Fruit fly (Drosophila melanogaster) whole organism, embryonic: ENCODE data around the gene Gnf1.

ENCODE experiments used
- Adf1 ChIP-seq: fragments of 200-800 bp; sonication (Bioruptor generic); IDR thresholded peaks from 2 replicates; pipeline ENCODE4 v1.3.6; 2022; ENCODE audit warnings: missing biosample characterization, missing genetic modification characterization
- Antp ChIP-seq: fragments of 200-800 bp; sonication (Bioruptor generic); optimal IDR thresholded peaks from 3 replicates; lab custom pipeline; 2016; ENCODE audit warnings: missing biosample characterization, missing genetic modification characterization
- Awh ChIP-seq: fragments of 200-800 bp; sonication (Bioruptor generic); IDR thresholded peaks from 2 replicates; pipeline ENCODE4, ENCODE4 v1.3.6; 2022; ENCODE audit warnings: missing biosample characterization, missing genetic modification characterization
- BtbVII ChIP-seq: fragments of 200-800 bp; sonication (Bioruptor generic); optimal IDR thresholded peaks from 3 replicates; lab custom pipeline; 2017; ENCODE audit warnings: missing biosample characterization, mild to moderate bottlenecking, missing genetic modification characterization
- CG10147 ChIP-seq: fragments of 200-800 bp; sonication (Bioruptor generic); optimal IDR thresholded peaks from 2 replicates; lab custom pipeline; 2019; ENCODE audit warnings: missing biosample characterization, mild to moderate bottlenecking, missing genetic modification characterization, moderate library complexity
- CG10462 ChIP-seq: fragments of 200-800 bp; sonication (Bioruptor generic); optimal IDR thresholded peaks from 2 replicates; lab custom pipeline; 2016; ENCODE audit warnings: missing biosample characterization, missing genetic modification characterization
- CG10654 ChIP-seq: fragments of 200-800 bp; sonication (Bioruptor generic); optimal IDR thresholded peaks from 2 replicates; lab custom pipeline; 2016; ENCODE audit warnings: missing biosample characterization, missing genetic modification characterization
- CG12769 ChIP-seq: fragments of 200-800 bp; sonication (Bioruptor generic); optimal IDR thresholded peaks from 2 replicates; lab custom pipeline; 2019; ENCODE audit warnings: missing biosample characterization, mild to moderate bottlenecking, missing genetic modification characterization, moderate library complexity
- CG13296 ChIP-seq: fragments of 200-800 bp; sonication (Bioruptor generic); optimal IDR thresholded peaks from 3 replicates; lab custom pipeline; 2018; ENCODE audit warnings: missing biosample characterization, mild to moderate bottlenecking, missing genetic modification characterization
- CG13624 ChIP-seq: fragments of 200-800 bp; sonication (Bioruptor generic); optimal IDR thresholded peaks from 2 replicates; lab custom pipeline; 2016; ENCODE audit warnings: missing biosample characterization, missing genetic modification characterization
- CG16813 ChIP-seq: fragments of 200-800 bp; sonication (Bioruptor generic); IDR thresholded peaks from 3 replicates; pipeline ENCODE4 v1.3.6; 2022; ENCODE audit warnings: missing biosample characterization, missing genetic modification characterization; ENCODE audit not compliant: partially characterized antibody
- CG16863 ChIP-seq: fragments of 200-800 bp; sonication (Bioruptor generic); optimal IDR thresholded peaks from 3 replicates; lab custom pipeline; 2016; ENCODE audit warnings: missing biosample characterization, missing genetic modification characterization
- CG17359 ChIP-seq: fragments of 200-800 bp; sonication (Bioruptor generic); optimal IDR thresholded peaks from 3 replicates; lab custom pipeline; 2018; ENCODE audit warnings: missing biosample characterization, mild to moderate bottlenecking, missing genetic modification characterization, moderate library complexity
- CG17829 ChIP-seq: fragments of 200-800 bp; optimal IDR thresholded peaks from 2 replicates; lab custom pipeline; 2019; ENCODE audit warnings: missing biosample characterization, mild to moderate bottlenecking, missing genetic modification characterization, moderate library complexity
- CG18476 ChIP-seq: fragments of 200-800 bp; sonication (Bioruptor generic); optimal IDR thresholded peaks from 2 replicates; lab custom pipeline; 2016; ENCODE audit warnings: missing biosample characterization, mild to moderate bottlenecking, missing genetic modification characterization
- CG2202 ChIP-seq: fragments of 200-800 bp; sonication (Bioruptor generic); optimal IDR thresholded peaks from 2 replicates; lab custom pipeline; 2018; ENCODE audit warnings: missing biosample characterization, mild to moderate bottlenecking, missing genetic modification characterization
- CG30403 ChIP-seq: fragments of 200-800 bp; sonication (Bioruptor generic); optimal IDR thresholded peaks from 3 replicates; lab custom pipeline; 2016; ENCODE audit warnings: missing biosample characterization, missing genetic modification characterization
- CG32767 ChIP-seq: fragments of 200-800 bp; sonication (Bioruptor generic); IDR thresholded peaks from 2 replicates; pipeline ENCODE4 v1.3.6; 2022; ENCODE audit warnings: missing biosample characterization, missing genetic modification characterization
- CG34224 ChIP-seq: fragments of 200-800 bp; sonication (Bioruptor generic); IDR thresholded peaks from 3 replicates; pipeline ENCODE4 v1.3.6; 2022; ENCODE audit warnings: missing biosample characterization, missing genetic modification characterization; ENCODE audit not compliant: partially characterized antibody
- CG6254 ChIP-seq: fragments of 200-800 bp; sonication (Bioruptor generic); optimal IDR thresholded peaks from 3 replicates; lab custom pipeline; 2017; ENCODE audit warnings: mild to moderate bottlenecking, missing biosample characterization, missing genetic modification reagents, missing genetic modification characterization
- CG6654 ChIP-seq: fragments of 200-800 bp; sonication (Bioruptor generic); optimal IDR thresholded peaks from 2 replicates; lab custom pipeline; 2017; ENCODE audit warnings: missing biosample characterization, mild to moderate bottlenecking, missing genetic modification characterization
- CG7556 ChIP-seq: fragments of 200-800 bp; sonication (Bioruptor generic); optimal IDR thresholded peaks from 2 replicates; lab custom pipeline; 2017; ENCODE audit warnings: missing biosample characterization, mild to moderate bottlenecking, missing genetic modification characterization
- CG8924 ChIP-seq: fragments of 200-800 bp; optimal IDR thresholded peaks from 3 replicates; lab custom pipeline; 2019; ENCODE audit warnings: missing biosample characterization, mild to moderate bottlenecking, missing genetic modification characterization, moderate library complexity
- Dip2 ChIP-seq: fragments of 200-800 bp; sonication (Bioruptor generic); IDR thresholded peaks from 2 replicates; pipeline ENCODE4 v1.3.6; 2022; ENCODE audit warnings: missing biosample characterization, missing genetic modification characterization
- Dll ChIP-seq: fragments of 200-800 bp; sonication (Bioruptor generic); IDR thresholded peaks from 4 replicates; pipeline ENCODE4 v1.3.6; 2022; ENCODE audit warnings: missing biosample characterization, missing genetic modification characterization; ENCODE audit not compliant: partially characterized antibody
- Doc2 ChIP-seq: fragments of 200-800 bp; sonication (Bioruptor generic); IDR thresholded peaks from 2 replicates; pipeline ENCODE4 v1.3.6; 2022; ENCODE audit warnings: missing biosample characterization, missing genetic modification characterization
- E2f1 ChIP-seq: fragments of 200-800 bp; sonication (Bioruptor generic); IDR thresholded peaks from 2 replicates; pipeline ENCODE4 v1.3.6; 2022; ENCODE audit warnings: missing biosample characterization, missing genetic modification characterization
- Gsc ChIP-seq: fragments of 200-800 bp; sonication (Bioruptor generic); IDR thresholded peaks from 2 replicates; pipeline ENCODE4 v1.3.6; 2022; ENCODE audit warnings: missing biosample characterization, missing genetic modification characterization
- H2.0 ChIP-seq: fragments of 200-800 bp; sonication (Bioruptor generic); IDR thresholded peaks from 2 replicates; pipeline ENCODE4 v1.3.6; 2022; ENCODE audit warnings: missing biosample characterization, missing genetic modification characterization
- Hmr ChIP-seq: fragments of 200-800 bp; sonication (Bioruptor generic); optimal IDR thresholded peaks from 3 replicates; lab custom pipeline; 2017; ENCODE audit warnings: mild to moderate bottlenecking, missing biosample characterization, missing genetic modification reagents, missing genetic modification characterization
- Mrtf ChIP-seq: fragments of 200-800 bp; sonication (Bioruptor generic); IDR thresholded peaks from 3 replicates; pipeline ENCODE4 v1.3.6; 2022; ENCODE audit warnings: missing biosample characterization, missing genetic modification characterization
- Sox102F ChIP-seq: fragments of 200-800 bp; sonication (Bioruptor generic); optimal IDR thresholded peaks from 2 replicates; lab custom pipeline; 2018; ENCODE audit warnings: missing biosample characterization, mild to moderate bottlenecking, missing genetic modification characterization, moderate library complexity
- ab ChIP-seq: fragments of 200-800 bp; sonication (Bioruptor generic); optimal IDR thresholded peaks from 2 replicates; lab custom pipeline; 2016; ENCODE audit warnings: missing biosample characterization, missing genetic modification characterization
- aop ChIP-seq: fragments of 200-800 bp; sonication (Bioruptor generic); IDR thresholded peaks from 2 replicates; pipeline ENCODE4 v1.3.6; 2022; ENCODE audit warnings: missing biosample characterization, missing genetic modification characterization
- ase ChIP-seq: fragments of 200-800 bp; sonication (Bioruptor generic); IDR thresholded peaks from 3 replicates; pipeline ENCODE4 v1.3.6; 2022; ENCODE audit warnings: missing biosample characterization, missing genetic modification characterization
- bcd ChIP-seq: fragments of 200-800 bp; sonication (Bioruptor generic); optimal IDR thresholded peaks from 2 replicates; lab custom pipeline; 2017; ENCODE audit warnings: missing biosample characterization, mild to moderate bottlenecking, missing genetic modification characterization
- bsh ChIP-seq, 2 experiments: fragments of 200-800 bp; sonication (Bioruptor generic); optimal IDR thresholded peaks; 2 replicates each; lab custom pipeline; 2017 to 2018; ENCODE audit warnings: mild to moderate bottlenecking in 2 of 2, missing biosample characterization in 2 of 2, missing genetic modification characterization in 2 of 2, moderate library complexity in 1 of 2
- dpn ChIP-seq, 2 experiments: fragments of 200-800 bp; sonication (Bioruptor generic); optimal IDR thresholded peaks; 3 replicates each; lab custom pipeline; 2016; ENCODE audit warnings: missing biosample characterization in 2 of 2, missing genetic modification characterization in 2 of 2
- fd3F ChIP-seq: fragments of 200-800 bp; sonication (Bioruptor generic); optimal IDR thresholded peaks from 2 replicates; lab custom pipeline; 2018; ENCODE audit warnings: missing biosample characterization, mild to moderate bottlenecking, missing genetic modification characterization, moderate library complexity
- fru ChIP-seq: fragments of >200 bp; optimal IDR thresholded peaks from 2 replicates; lab custom pipeline; 2017
- ftz-f1 ChIP-seq: fragments of 200-800 bp; sonication (Bioruptor generic); optimal IDR thresholded peaks from 2 replicates; lab custom pipeline; 2016; ENCODE audit warnings: missing biosample characterization, missing genetic modification characterization
- fu2 ChIP-seq: fragments of 200-800 bp; sonication (Bioruptor generic); optimal IDR thresholded peaks from 2 replicates; lab custom pipeline; 2016; ENCODE audit warnings: missing biosample characterization, missing genetic modification characterization
- otp ChIP-seq: fragments of 200-800 bp; sonication (Bioruptor generic); IDR thresholded peaks from 3 replicates; pipeline ENCODE4, ENCODE4 v1.3.6; 2022; ENCODE audit warnings: missing biosample characterization, missing genetic modification characterization
- pita ChIP-seq: fragments of 200-800 bp; sonication (Bioruptor generic); optimal IDR thresholded peaks from 2 replicates; lab custom pipeline; 2017; ENCODE audit warnings: missing biosample characterization, mild to moderate bottlenecking, missing genetic modification characterization
- sens-2 ChIP-seq: fragments of 200-800 bp; sonication (Bioruptor generic); IDR thresholded peaks from 2 replicates; pipeline ENCODE4 v1.3.6; 2022; ENCODE audit warnings: missing biosample characterization, missing genetic modification characterization
- sob ChIP-seq: fragments of 200-800 bp; sonication (Bioruptor generic); IDR thresholded peaks from 2 replicates; pipeline ENCODE4 v1.3.6; 2022; ENCODE audit warnings: missing biosample characterization, missing genetic modification characterization
- stc ChIP-seq: fragments of 200-800 bp; sonication (Bioruptor generic); IDR thresholded peaks from 2 replicates; pipeline ENCODE4 v1.3.6; 2022; ENCODE audit warnings: missing biosample characterization, missing genetic modification characterization
- sug ChIP-seq: fragments of 200-800 bp; optimal IDR thresholded peaks from 2 replicates; lab custom pipeline; 2019; ENCODE audit warnings: missing biosample characterization, mild to moderate bottlenecking, missing genetic modification characterization, moderate library complexity
- tap ChIP-seq: fragments of 200-800 bp; optimal IDR thresholded peaks from 3 replicates; lab custom pipeline; 2019; ENCODE audit warnings: missing biosample characterization, mild to moderate bottlenecking, missing genetic modification characterization, moderate library complexity
- tio ChIP-seq: fragments of 200-800 bp; sonication (Bioruptor generic); optimal IDR thresholded peaks from 2 replicates; lab custom pipeline; 2017; ENCODE audit warnings: missing biosample characterization, missing genetic modification characterization, inconsistent platforms
- unc-4 ChIP-seq: fragments of 200-800 bp; sonication (Bioruptor generic); IDR thresholded peaks from 2 replicates; pipeline ENCODE4 v1.3.6; 2022; ENCODE audit warnings: missing biosample characterization, missing genetic modification characterization; ENCODE audit not compliant: partially characterized antibody

The Gnf1 gene

DNA sequence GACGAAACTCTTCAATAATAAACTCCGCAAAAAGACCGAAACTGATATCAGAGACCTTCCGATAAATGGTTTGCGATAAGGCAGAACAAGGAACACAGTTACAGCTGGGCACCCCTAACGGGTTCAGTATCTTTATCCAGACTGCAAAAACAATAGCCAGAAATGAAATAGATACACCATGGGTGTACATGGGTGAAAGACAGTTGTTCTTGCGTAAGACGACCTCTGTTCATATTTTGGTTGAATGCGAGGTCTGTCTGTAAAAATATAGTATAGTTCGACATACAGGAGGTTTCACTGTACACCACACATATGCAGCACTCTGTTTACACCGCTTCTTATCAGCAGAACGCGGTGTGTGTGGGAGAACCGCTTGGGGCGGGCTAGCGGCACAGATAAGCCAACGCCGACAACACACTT is 5.7 kb downstream of the Gnf1 start (continued):
- peak; percentile 24 for TF ChIP-seq CG6254 (GFP tag; lab: Kevin White, UChicago)
- TF ChIP-seq BtbVII = peak; percentile 58
- TF ChIP-seq CG32767 = 0 out of 2 replicates have a peak, but pooled peaks have one; percentile 34
- TF ChIP-seq Dll (GFP tag; lab: Robert Waterston, UW) = no peak
- peak; percentile 40; the same call in 1 of the 3 replicates for TF ChIP-seq otp (GFP tag; lab: Robert Waterston, UW)
- peak; percentile 57 for TF ChIP-seq Sox102F (GFP tag; lab: Kevin White, UChicago)
- TF ChIP-seq CG2202 (tag; lab: Kevin White, UChicago) = peak; percentile 35
- TF ChIP-seq fru (lab: Kevin White, UChicago) = no peak
- TF ChIP-seq unc-4 = no peak
- TF ChIP-seq sug (tag; lab: Kevin White, UChicago) = peak; percentile 96
- no peak for TF ChIP-seq aop
- TF ChIP-seq Hmr (GFP tag; lab: Kevin White, UChicago) = peak; percentile 78
- peak; percentile 50 for TF ChIP-seq CG7556
- peak; percentile 31; the same call in 1 of the 2 replicates for TF ChIP-seq Gsc (GFP tag; lab: Robert Waterston, UW)
- peak; percentile 15 for TF ChIP-seq CG18476 (GFP tag; lab: Kevin White, UChicago)
- TF ChIP-seq Awh = peak; percentile 57; the same call in 1 of the 2 replicates
- TF ChIP-seq CG17359 (tag; lab: Kevin White, UChicago) = peak; percentile 64
- peak; percentile 54 for TF ChIP-seq CG8924 (tag; lab: Kevin White, UChicago)
- peak; percentile 29 for TF ChIP-seq ab (GFP tag; lab: Kevin White, UChicago)
- TF ChIP-seq fd3F (GFP tag; lab: Kevin White, UChicago) = peak; percentile 43
- TF ChIP-seq CG30403 = peak; percentile 58
- peak; percentile 22 for TF ChIP-seq CG16863 (GFP tag; lab: Kevin White, UChicago)
- no peak for TF ChIP-seq Dip2
- TF ChIP-seq bcd (GFP tag; lab: Kevin White, UChicago) = peak; percentile 61
- no peak for TF ChIP-seq CG6654 (GFP tag; lab: Kevin White, UChicago)
- TF ChIP-seq stc (GFP tag; lab: Robert Waterston, UW) = peak; percentile 54; the same call in 1 of the 2 replicates
- TF ChIP-seq tap = peak; percentile 53
- TF ChIP-seq CG34224 (GFP tag; lab: Robert Waterston, UW) = no peak
- TF ChIP-seq tio (GFP tag; lab: Kevin White, UChicago) = peak; percentile 12
- peak; percentile 67 for TF ChIP-seq H2.0
- peak; percentile 59 for TF ChIP-seq E2f1 (GFP tag; lab: Robert Waterston, UW)
- peak; percentile 62; the same call in 1 of the 3 replicates for TF ChIP-seq Mrtf (GFP tag; lab: Robert Waterston, UW)
- TF ChIP-seq sens-2 (GFP tag; lab: Robert Waterston, UW) = no peak
- peak; percentile 50 for TF ChIP-seq CG13624 (GFP tag; lab: Kevin White, UChicago)
- peak; percentile 72 for TF ChIP-seq Adf1 (GFP tag; lab: Robert Waterston, UW)
- TF ChIP-seq Doc2 = 0 out of 2 replicates have a peak, but pooled peaks have one; percentile 14
- peak in 1 of 2 experiments; percentile 56 for TF ChIP-seq bsh (GFP tag; optimal IDR thresholded peaks at IDR 0.05; lab: Kevin White, UChicago)
- TF ChIP-seq CG16813 (GFP tag; lab: Robert Waterston, UW) = no peak
- TF ChIP-seq CG13296 (GFP tag; lab: Kevin White, UChicago) = peak; percentile 28
- TF ChIP-seq CG10147 (GFP tag; lab: Kevin White, UChicago) = peak; percentile 30
- peak; percentile 68; the same call in 1 of the 3 replicates for TF ChIP-seq ase (GFP tag; lab: Robert Waterston, UW)
- peak; percentile 73 for TF ChIP-seq Antp (GFP tag; lab: Kevin White, UChicago)
- TF ChIP-seq CG17829 (tag; lab: Kevin White, UChicago) = peak; percentile 49
- peak; percentile 36 for TF ChIP-seq CG10654 (GFP tag; lab: Kevin White, UChicago)
- peak; percentile 20 for TF ChIP-seq ftz-f1 (GFP tag; lab: Kevin White, UChicago)
- TF ChIP-seq CG12769 = peak; percentile 94
- peak; percentile 51 to 78 for TF ChIP-seq dpn (GFP tag; optimal IDR thresholded peaks at IDR 0.05; lab: Kevin White, UChicago)
- no peak for TF ChIP-seq pita (GFP tag; lab: Kevin White, UChicago)
- peak; percentile 69 for TF ChIP-seq fu2 (GFP tag; lab: Kevin White, UChicago)
- peak; percentile 78 for TF ChIP-seq sob (GFP tag; lab: Robert Waterston, UW)
- no peak for TF ChIP-seq CG10462
